Fruit fly (Drosophila melanogaster) whole organism, prepupa: ENCODE results near the gene Elp5.

Source experiments
- CG11762 ChIP-seq: fragments of 200-800 bp; sonication (Bioruptor generic); optimal IDR thresholded peaks from 3 replicates; lab custom pipeline; 2016; ENCODE audit warnings: missing biosample characterization, missing genetic modification characterization; ENCODE audit not compliant: insufficient read depth
- CG32006 ChIP-seq: fragments of 200-800 bp; sonication (Bioruptor generic); optimal IDR thresholded peaks from 3 replicates; lab custom pipeline; 2017; ENCODE audit warnings: missing biosample characterization, mild to moderate bottlenecking, missing genetic modification characterization
- CG34406 ChIP-seq: fragments of 200-800 bp; sonication (Bioruptor generic); optimal IDR thresholded peaks from 3 replicates; lab custom pipeline; 2016; ENCODE audit warnings: missing biosample characterization, missing genetic modification characterization
- Eip78C ChIP-seq: fragments of 200-800 bp; sonication (Bioruptor generic); peaks from one replicate; lab custom pipeline; 2016; ENCODE audit warnings: missing biosample characterization, missing genetic modification characterization
- Eip93F ChIP-seq: fragments of 200-800 bp; sonication (Bioruptor generic); optimal IDR thresholded peaks from 2 replicates; lab custom pipeline; 2016; ENCODE audit warnings: missing biosample characterization, mild to moderate bottlenecking, missing genetic modification characterization
- Lpt ChIP-seq: fragments of 200-800 bp; sonication (Bioruptor generic); optimal IDR thresholded peaks from 3 replicates; lab custom pipeline; 2016; ENCODE audit warnings: missing biosample characterization, missing genetic modification characterization
- fd59A ChIP-seq: fragments of 200-800 bp; sonication (Bioruptor generic); optimal IDR thresholded peaks from 2 replicates; lab custom pipeline; 2017; ENCODE audit warnings: missing biosample characterization, mild to moderate bottlenecking, missing genetic modification characterization, missing genetic modification reagents
- pdm3 ChIP-seq: fragments of 200-800 bp; sonication (Bioruptor generic); optimal IDR thresholded peaks from 3 replicates; lab custom pipeline; 2016; ENCODE audit warnings: missing biosample characterization, missing genetic modification characterization
- vri ChIP-seq: fragments of 200-800 bp; sonication (Bioruptor generic); optimal IDR thresholded peaks from 3 replicates; lab custom pipeline; 2016; ENCODE audit warnings: missing biosample characterization, mild to moderate bottlenecking, missing genetic modification characterization

DNA sequence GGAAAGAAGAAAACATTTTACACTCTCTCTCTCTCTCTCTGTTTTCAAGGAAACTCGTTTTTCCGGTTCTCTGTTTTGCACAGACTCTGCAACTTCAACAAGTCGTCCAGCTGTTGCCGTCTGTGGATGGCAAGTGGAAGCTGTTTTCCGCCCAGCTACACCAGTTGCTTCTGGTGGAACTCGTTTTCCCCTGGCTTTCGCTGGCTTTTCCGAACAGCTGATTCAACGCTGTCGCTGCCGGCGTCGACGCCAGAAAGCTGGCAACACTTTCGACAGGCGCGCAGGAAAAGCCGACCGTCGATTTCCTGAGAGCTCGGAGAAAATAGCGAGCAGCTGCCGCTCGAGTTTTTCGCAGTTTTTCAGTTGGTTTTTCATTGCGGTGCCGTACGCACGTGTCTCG lies 25.2 kb downstream of the Elp5 start, which contains the start of gene MsR2:
- TF ChIP-seq Lpt (GFP tag; lab: Kevin White, UChicago): no peak
- no peak for TF ChIP-seq vri
- TF ChIP-seq CG11762: no peak
- TF ChIP-seq CG34406 (GFP tag; lab: Kevin White, UChicago): no peak
- no peak for TF ChIP-seq fd59A (GFP tag; lab: Kevin White, UChicago)
- no peak for TF ChIP-seq pdm3
- TF ChIP-seq Eip78C (GFP tag; lab: Kevin White, UChicago): no peak
- TF ChIP-seq CG32006 (GFP tag; lab: Kevin White, UChicago): no peak
- no peak for TF ChIP-seq Eip93F (GFP tag; lab: Kevin White, UChicago)
